Fruit fly (Drosophila melanogaster) whole organism: ENCODE data around the gene CG13856.
A peak's percentile ranks its signal among the peaks of the same experiment; 100 is the strongest.

Experiments used
- CG8478 ChIP-seq: fragments of >200 bp; optimal IDR thresholded peaks from 2 replicates; lab custom pipeline; 2018; ENCODE audit warnings: inconsistent platforms
- Dll ChIP-seq: fragments of >200 bp; optimal IDR thresholded peaks from 2 replicates; lab custom pipeline; 2017
- EcR ChIP-seq, 2 experiments: fragments of >200 bp; optimal IDR thresholded peaks; 2 replicates each; lab custom pipeline; 2017; ENCODE audit warnings: missing biosample characterization in 2 of 2, missing genetic modification characterization in 2 of 2, missing genetic modification reagents in 2 of 2
- pan ChIP-seq: fragments of >200 bp; optimal IDR thresholded peaks from 2 replicates; lab custom pipeline; 2017
- psq ChIP-seq: fragments of >200 bp; optimal IDR thresholded peaks from 2 replicates; lab custom pipeline; 2017
- usp ChIP-seq: fragments of >200 bp; optimal IDR thresholded peaks from 2 replicates; lab custom pipeline; 2017; ENCODE audit warnings: missing biosample characterization, missing genetic modification characterization, mixed read lengths

Gene CG13856

DNA sequence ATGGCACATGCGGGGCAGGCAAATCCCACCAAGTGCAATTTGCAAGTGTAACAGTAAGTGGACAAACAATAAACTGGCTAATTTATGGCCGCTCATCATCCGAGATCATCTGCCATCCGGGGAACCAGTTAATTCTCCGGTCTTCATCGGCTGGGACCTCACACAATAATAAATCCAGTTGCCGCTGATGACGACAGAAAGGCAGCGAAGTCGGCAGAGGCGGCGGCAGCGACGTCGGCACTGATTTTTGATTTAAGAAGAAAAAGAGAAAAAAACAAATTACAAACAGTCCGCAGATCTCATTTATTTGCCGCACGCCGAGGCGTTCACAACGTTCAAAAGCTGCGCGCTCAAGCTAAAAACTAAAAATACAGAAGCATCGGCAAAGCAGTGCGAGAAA lies at the start of gene CG13856:
Gene CG13856, plus strand, starts transcription at position 301 of the 400 bp plus-strand sequence.
- TF ChIP-seq Dll (lab: Kevin White, UChicago): no peak

DNA sequence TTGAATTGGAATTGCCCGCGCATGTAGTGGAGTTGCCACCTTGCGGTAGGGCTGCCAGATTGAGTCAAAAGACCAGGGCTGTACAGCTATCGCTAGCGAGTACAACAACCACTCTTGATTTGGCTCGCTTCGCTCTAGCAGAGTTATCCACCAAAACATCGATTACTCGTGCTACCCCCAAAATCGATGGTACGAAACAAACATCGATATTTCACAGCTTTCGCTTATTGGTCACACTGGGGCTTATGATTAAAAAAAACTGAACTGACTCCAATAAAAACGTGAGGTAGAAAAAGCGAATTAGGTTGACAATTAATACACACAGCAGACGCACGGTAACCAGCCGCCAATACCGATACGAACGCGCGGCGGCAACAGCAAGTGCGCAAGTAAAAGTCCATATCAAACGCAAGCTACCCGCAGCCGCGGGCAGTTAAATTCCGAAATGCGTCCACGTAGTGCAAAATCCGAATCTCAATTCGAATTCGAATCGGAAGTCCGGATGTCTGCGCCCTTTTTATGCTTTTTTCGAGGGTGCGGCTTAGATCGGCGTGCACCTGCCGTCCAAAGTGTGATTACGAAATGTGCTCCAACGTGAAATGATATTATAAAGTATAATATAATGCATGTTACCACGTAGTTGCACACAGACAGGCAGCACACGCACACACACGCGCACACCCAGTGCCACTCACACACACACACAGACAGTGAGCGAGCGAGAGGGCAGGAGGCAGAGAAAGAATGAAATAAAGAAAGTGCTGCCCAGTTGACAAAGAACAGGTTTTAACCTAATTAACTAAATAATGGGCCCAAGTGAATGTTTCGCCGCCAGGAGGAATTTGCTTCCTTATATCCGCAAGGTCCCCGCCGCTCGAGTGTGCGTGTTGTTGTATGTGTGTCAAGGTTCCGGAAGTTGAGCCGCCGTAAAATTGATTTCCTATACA lies 45.7 kb upstream of the CG13856 start, which contains the start of gene Sar1:
Gene Sar1, plus strand, starts transcription at position 222 of the 947 bp plus-strand sequence.
- TF ChIP-seq usp (GFP tag; lab: Kevin White, UChicago): no peak

DNA sequence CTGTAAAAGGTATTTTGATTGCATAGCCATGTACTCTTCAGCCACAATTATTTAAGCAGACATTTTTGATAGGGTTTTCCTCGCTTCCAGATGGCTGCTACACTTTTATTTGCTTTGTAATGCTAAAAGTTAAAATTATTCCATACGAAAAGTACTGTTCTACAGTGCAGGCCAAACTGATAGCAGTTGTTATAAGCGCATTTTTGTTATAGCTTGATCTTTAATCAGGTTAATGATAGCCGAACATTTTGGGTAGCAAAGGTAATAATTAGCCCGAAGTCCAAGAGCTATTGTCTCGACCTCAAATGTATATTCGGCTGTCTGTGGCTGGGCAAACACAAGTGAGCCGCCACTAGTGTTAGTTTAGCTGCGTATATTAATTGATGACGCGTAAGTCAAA lies 44.5 kb upstream of the CG13856 start:
- TF ChIP-seq usp (GFP tag; lab: Kevin White, UChicago) (no peak), CG8478 (no peak), EcR (GFP tag; optimal IDR thresholded peaks at IDR 0.05; lab: Kevin White, UChicago) (no peak), psq (lab: Kevin White, UChicago) (no peak), Dll (lab: Kevin White, UChicago) (no peak), pan (lab: Kevin White, UChicago) (no peak)

DNA sequence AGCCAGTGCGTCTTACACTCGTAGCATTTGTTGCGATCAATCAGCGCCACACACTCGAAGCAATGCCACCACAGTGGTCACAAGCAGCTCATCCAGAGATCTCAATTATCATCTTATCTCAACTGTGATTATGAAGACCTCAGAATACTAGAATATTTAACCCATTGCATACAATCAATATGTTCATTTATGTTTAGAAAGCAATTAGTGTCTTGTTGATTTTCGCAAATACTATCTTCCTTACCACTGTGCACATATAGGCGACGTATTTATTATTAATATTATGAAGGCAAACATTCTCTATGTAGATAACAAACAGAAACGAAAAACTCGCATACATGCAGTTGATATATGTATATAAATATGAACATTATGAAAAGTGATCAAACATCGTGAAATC lies 43.6 kb upstream of the CG13856 start:
- TF ChIP-seq pan (lab: Kevin White, UChicago): no peak
- no peak for TF ChIP-seq EcR (GFP tag; optimal IDR thresholded peaks at IDR 0.05; lab: Kevin White, UChicago)
- no peak for TF ChIP-seq CG8478

DNA sequence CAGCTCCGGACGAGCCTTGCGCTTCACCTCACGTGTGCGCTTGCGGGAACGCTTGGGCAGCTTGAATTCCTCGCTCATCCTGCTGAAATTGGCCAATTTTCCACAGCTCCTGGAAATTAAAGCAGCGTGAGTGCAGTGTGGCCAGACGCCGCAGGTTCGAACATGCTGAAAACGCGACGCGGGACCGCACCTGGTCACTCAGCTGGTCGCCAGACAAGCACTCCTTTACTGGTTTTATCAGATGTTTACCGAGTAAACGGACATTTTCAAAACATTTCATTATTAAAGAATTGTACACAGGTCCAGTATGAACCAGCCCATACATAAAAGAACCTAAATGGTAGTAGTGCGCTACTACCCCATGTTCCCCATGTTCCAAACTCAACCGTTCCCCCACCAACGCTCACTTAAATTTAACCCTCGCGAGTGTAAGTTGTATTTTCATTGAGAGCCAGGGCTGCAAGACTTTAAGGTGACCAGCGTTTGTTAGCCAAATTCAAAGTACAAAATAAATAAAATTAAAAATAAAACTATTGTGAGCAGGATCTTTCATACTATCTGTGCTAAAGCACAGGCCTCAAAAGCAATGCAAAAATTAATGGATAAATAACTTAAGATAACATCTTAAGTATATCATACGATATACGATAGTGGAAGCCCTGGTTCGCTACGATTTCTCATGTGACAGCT lies 40.1 kb upstream of the CG13856 start, which contains the start of the genes JMJD6, CG7071 and Muted:
Gene JMJD6, minus strand, starts transcription at position 154 of the 690 bp plus-strand sequence.
Gene CG7071, plus strand, starts transcription at position 403 of the 690 bp plus-strand sequence.
Gene Muted, plus strand, starts transcription at position 403 of the 690 bp plus-strand sequence.
- no peak for TF ChIP-seq EcR (GFP tag; optimal IDR thresholded peaks at IDR 0.05; lab: Kevin White, UChicago)
- TF ChIP-seq Dll (lab: Kevin White, UChicago): no peak
- TF ChIP-seq pan (lab: Kevin White, UChicago): no peak
- TF ChIP-seq psq (lab: Kevin White, UChicago): no peak
- no peak for TF ChIP-seq CG8478
- no peak for TF ChIP-seq usp (GFP tag; lab: Kevin White, UChicago)

DNA sequence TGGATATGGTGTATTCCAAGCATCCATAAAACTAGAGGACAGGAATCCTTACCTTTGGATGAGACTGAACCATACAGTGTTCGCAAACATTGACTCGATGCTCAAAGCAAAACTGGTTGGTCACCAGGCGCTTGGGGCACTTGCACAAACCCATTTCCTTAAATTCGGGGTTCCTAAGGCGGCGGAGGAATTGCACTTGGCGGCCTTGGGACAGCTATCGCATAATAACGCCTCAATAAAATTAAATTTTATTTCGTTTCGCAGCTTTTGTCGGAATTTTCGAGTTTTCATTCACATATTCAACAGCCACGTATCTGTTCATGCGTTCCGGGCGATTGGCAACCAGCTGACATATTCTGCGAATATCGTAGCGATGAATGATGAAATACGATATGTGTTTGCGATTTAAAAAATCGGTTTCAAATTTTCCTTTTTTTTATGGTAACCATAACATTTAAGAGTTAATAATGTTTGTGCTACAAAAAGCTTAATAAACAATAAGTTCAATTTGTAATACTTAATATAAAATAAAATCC lies 36.7 kb upstream of the CG13856 start, which contains the start of gene CG5382:
Gene CG5382, minus strand, starts transcription at position 324 of the 536 bp plus-strand sequence.
- TF ChIP-seq usp (GFP tag; lab: Kevin White, UChicago): no peak
- no peak for TF ChIP-seq EcR (GFP tag; optimal IDR thresholded peaks at IDR 0.05; lab: Kevin White, UChicago)
- no peak for TF ChIP-seq pan (lab: Kevin White, UChicago)
- no peak for TF ChIP-seq Dll (lab: Kevin White, UChicago)
- TF ChIP-seq CG8478: no peak
- no peak for TF ChIP-seq psq (lab: Kevin White, UChicago)

DNA sequence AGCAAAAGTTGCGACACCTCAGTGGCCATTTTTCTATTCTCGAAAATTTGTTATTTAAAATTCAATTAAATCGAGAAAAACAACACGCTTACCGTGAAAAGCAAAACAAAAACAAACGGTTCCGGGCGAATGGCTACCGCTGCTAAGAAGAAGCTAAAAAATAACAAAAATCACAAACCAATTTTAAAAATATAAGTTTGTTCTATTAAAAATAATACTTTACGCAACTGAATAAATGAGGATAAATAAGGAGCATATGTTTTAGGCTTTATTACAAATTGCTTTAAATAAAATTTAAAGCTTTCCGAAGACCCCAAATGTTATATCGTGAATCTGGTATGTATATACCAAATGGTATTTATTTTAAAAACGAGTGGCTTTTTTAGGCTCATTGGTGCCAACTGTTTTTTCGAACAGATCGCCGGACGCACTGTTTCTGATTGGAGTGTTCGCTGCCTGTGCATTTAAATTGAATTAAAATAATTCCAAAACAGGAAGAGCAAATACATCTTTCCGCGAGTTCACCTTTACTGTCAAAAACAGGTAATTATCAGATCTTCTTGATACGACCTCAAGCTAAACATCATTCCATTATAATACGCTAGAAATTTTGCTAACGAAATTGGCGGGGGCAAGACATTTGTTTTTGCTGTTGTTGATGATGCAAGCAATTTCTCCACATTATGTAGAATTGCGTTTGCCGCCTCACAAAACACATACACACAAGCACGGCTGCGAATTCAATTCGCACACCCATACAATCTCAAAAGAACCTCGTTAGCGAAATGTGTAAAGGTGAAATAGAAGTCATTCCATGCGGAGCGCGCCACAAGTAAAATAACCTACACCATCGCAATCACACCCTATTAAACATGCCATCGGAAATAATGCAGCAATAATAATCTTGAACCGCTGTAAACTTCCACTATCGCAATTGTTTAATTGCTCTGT lies 35.1 kb upstream of the CG13856 start, which contains the start of the genes Polr3F and PyK:
Gene Polr3F, minus strand, starts transcription at position 248 of the 951 bp plus-strand sequence.
Gene PyK, plus strand, starts transcription at position 411 of the 951 bp plus-strand sequence.
- TF ChIP-seq EcR (GFP tag; optimal IDR thresholded peaks at IDR 0.05; lab: Kevin White, UChicago): no peak
- TF ChIP-seq Dll (lab: Kevin White, UChicago): no peak
- no peak for TF ChIP-seq psq (lab: Kevin White, UChicago)
- no peak for TF ChIP-seq usp (GFP tag; lab: Kevin White, UChicago)
- TF ChIP-seq CG8478: no peak
- TF ChIP-seq pan (lab: Kevin White, UChicago): no peak

DNA sequence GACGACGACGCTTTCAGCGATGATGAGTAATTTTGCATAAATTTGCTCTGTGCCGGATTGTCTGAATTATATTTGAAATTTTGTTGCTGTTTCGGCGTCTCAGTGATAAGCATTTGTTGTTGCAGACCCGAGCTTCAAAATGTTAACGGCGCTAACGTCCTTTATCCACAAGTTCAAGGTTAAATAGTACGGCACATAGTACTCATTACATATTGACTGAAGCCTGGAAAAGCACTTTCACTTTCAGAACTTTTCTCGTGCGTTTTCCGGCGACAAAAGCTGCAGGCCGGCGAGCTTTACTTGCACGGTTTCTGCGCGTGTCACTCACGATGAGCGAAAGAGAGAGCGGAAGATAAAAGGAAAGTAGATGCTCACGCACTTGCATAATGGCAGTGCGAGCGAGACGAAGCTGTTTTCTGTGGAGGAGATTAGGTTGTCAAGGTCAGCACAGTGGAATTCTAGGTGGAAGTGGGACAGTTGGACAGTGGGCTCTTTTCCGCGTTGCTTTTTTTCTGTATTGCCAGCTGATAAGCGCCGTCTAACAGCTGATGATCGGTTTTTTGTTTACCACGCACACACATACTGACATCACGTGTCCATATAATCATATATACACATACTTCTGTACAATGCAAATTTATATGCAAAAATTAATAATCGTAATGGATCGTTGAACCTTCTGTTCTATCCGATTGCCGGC lies 34.2 kb upstream of the CG13856 start:
- TF ChIP-seq Dll (lab: Kevin White, UChicago) (no peak), CG8478 (no peak), usp (GFP tag; lab: Kevin White, UChicago) (no peak), EcR (GFP tag; optimal IDR thresholded peaks at IDR 0.05; lab: Kevin White, UChicago) (no peak), psq (lab: Kevin White, UChicago) (no peak), pan (lab: Kevin White, UChicago) (no peak)

DNA sequence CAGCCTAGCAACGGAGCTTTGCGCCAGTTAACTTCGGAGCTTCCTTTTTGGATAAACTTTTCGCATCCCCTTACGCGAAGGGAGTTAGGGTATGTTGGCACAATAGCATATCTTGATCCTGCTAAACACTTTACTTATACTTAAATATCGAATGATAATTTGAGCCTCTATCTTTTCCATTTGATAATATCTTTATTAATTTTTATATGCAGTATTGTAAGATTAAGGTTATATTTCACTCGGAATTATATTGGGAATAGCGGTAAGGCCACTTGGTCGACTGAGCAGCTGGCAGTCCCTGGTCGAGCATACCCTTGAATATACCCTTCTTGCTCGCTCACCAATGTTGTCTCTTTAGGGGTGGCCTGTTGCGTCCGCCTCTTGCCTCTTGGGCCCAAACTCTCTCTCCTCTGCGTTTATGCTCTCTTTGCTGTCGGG lies 33.7 kb upstream of the CG13856 start:
- peak; percentile 72 for TF ChIP-seq pan (lab: Kevin White, UChicago)
- TF ChIP-seq usp (GFP tag; lab: Kevin White, UChicago): no peak

DNA sequence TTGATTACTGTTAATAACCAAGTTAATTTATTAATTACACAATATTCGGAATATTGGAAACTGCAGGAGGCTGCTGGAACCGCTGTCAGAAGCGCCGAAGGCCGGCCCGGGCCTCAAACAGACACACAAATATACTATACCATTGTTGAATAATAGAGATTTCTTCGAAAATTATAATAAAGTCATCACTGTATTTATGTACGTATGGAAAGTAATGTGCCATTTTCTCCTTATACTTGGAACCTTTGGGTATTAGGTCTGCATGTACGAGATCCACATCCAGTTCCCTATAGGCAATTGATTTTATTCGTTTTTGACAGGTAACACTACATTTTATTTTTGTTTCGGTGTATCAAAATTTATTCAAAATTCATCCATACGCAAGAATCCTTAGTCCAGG lies 29.9 kb upstream of the CG13856 start, which contains the start of gene CG7069:
Gene CG7069, plus strand, starts transcription at position 301 of the 400 bp plus-strand sequence.
- no peak for TF ChIP-seq CG8478
- no peak for TF ChIP-seq psq (lab: Kevin White, UChicago)
- no peak for TF ChIP-seq usp (GFP tag; lab: Kevin White, UChicago)
- no peak for TF ChIP-seq pan (lab: Kevin White, UChicago)
- no peak for TF ChIP-seq EcR (GFP tag; optimal IDR thresholded peaks at IDR 0.05; lab: Kevin White, UChicago)
- TF ChIP-seq Dll (lab: Kevin White, UChicago): no peak
